Fruit fly (Drosophila melanogaster): ENCODE results near the gene CG17361.

Gene CG17361

DNA sequence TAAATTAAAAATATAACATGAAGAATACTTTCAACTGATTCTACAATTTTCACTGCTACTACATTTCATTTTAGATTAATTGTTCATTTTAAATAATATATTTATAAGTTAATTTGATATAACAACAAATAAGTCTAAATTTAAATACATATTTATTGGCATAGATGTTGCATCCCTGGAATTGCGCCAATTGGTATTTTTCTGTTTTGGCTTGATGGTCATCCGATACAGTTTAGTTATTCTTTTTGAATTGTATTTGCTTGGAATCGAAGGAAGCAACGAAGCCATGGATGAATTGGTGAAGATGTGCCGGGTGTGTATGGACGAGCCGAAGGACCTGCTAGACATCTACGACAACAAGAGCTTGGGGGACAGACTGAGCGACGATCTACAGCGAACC, at the start of gene CG17361:
TSS of gene CG17361 (plus strand) at position 200 of the 400 bp plus-strand sequence.
- TF ChIP-seq noc (tag; optimal IDR thresholded peaks at IDR 0.05): no peak

DNA sequence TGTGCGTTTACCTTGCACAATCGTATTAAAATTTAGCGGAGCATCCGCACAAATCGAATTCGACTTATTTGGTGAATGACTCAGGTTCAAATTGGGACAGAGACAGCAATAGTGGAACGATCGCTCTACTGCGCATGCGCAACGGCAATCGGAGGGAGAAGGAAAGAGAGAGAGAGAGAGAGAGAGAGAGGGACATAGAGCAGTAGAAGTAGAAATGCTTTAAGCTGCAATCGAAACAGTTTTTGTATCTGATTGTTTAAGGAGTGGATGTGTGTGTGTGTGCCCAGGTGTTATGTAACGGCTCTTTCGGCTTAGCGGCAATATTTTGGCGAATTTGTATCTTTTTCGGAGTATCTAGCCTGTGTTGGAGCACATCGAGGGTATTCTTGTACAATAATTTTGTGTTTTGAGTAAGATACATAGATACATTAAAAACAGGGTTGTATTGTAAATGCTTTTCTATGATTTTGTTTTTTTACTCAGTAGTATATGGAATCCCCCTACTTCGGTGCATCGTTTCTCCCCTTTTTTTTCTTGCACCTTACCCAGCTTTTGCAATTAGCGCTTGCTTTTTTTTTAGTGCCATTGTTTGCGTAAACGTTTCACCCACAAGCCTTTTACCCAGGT, 47.4 kb upstream of the CG17361 start:
- no peak for TF ChIP-seq noc (tag; optimal IDR thresholded peaks at IDR 0.05)

- TF ChIP-seq noc (tag; optimal IDR thresholded peaks at IDR 0.05): no peak
Observed at dm6 chr3L:13951564-13951963, 45.4 kb upstream of the CG17361 start.

dm6 chr3L:13952484-13953048, 44.4 kb upstream of the CG17361 start:
- TF ChIP-seq noc (tag; optimal IDR thresholded peaks at IDR 0.05): no peak

dm6 chr3L:13956667-13957066, 40.3 kb upstream of the CG17361 start:
- no peak for TF ChIP-seq noc (tag; optimal IDR thresholded peaks at IDR 0.05)

DNA sequence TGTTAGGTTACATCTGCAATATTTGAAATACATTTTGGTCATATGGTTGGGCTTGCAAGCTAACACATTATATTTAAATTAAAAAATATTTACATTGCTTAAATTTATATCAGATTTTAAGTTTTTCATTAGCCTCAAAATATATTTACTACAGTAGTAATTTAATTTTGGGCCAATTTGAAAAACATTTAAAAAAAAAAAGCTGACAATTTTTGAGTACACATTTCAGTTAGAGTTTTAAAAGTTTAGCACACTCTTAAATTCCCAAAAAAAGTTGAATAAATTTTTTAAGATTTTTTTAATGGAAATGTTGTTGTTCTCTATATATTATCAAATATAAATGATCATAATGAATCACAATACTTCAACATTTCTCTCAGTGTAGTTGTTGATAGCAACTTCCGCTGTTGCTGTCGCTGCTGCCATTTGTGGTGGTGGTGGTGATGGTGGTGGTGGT, 39.8 kb upstream of the CG17361 start:
- peak; percentile 54 for TF ChIP-seq noc (tag; optimal IDR thresholded peaks at IDR 0.05)

dm6 chr3L:13957789-13958188, 39.2 kb upstream of the CG17361 start:
- no peak for TF ChIP-seq noc (tag; optimal IDR thresholded peaks at IDR 0.05)

DNA sequence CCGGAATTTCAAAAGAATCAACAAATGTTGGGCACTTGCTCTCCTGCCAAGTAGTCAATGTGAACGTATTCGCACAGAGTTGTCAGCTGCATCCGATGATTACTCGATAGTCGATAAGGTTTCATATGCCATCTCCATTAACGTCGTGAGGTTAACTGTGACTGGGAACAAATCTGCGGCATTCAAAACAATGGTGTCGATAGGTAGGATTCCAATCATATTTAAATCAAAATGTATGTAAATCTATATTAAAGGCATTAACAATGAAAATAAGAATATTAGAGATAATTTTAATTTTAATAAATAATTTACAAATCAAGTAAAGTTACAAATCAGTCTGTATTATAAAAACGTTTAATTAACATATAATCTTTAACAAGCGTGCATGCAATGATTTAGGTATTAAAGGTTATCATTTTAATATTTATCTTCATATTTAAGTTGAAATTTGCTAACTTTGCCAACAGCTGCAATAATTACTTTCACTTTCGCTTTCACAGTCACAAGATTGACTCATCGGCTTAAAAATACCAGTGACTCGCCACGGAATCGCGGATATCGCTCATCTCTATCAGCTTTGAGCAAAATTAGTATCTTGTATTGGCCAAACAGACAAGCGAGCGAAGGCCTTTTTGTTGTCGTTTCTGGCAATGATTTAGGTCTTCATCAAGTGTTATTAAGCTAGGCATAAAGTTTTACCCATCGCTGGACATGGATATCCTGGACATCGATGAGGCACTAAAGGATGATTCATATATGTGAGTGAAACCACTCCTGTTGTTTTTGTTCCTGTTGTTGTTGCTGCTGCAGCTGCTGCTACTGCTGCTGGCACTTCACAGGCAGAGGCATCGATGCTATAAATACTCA, 32.1 kb upstream of the CG17361 start, which contains the start of the genes Meics, Nxf3 and ssp2:
TSS of gene Meics (minus strand) at position 68 of the 867 bp plus-strand sequence.
TSS of gene Nxf3 (plus strand) at position 569 of the 867 bp plus-strand sequence.
TSS of gene ssp2 (plus strand) at position 569 of the 867 bp plus-strand sequence.
- TF ChIP-seq noc (tag; optimal IDR thresholded peaks at IDR 0.05): no peak

DNA sequence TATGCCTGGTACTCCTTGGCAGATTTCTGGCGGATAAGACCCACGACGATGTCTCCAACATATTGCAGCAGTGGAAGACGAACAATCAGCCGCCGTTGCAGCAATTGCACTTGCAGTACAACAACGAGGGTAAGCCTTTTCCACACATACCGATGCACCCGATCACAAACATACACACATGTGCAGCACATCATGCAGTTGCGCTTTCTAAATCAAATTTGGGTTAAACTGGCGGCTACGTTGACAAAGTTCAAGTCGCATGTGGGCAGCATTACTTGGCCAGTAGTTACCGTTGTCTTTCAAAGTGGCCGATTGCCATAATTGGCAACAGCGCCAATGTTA, 31.5 kb upstream of the CG17361 start:
- no peak for TF ChIP-seq noc (tag; optimal IDR thresholded peaks at IDR 0.05)

dm6 chr3L:13973377-13974111, 23.4 kb upstream of the CG17361 start, which contains the start of the genes CG13738 and Hsc70-1:
CG13738 (minus strand) TSS chr3L:13973477.
Hsc70-1 (plus strand) TSS chr3L:13974061.
- no peak for TF ChIP-seq noc (tag; optimal IDR thresholded peaks at IDR 0.05)

dm6 chr3L:13982516-13982915, 14.5 kb upstream of the CG17361 start:
- no peak for TF ChIP-seq noc (tag; optimal IDR thresholded peaks at IDR 0.05)

- TF ChIP-seq noc (tag; optimal IDR thresholded peaks at IDR 0.05): no peak
Observed at dm6 chr3L:13986330-13986729, 10.7 kb upstream of the CG17361 start, which contains the start of gene CG17362. CG17362 (plus strand) TSS chr3L:13986620.

dm6 chr3L:13987578-13987977, 9.4 kb upstream of the CG17361 start, which contains the start of gene CG9040:
CG9040 (plus strand) TSS chr3L:13987878.
- no peak for TF ChIP-seq noc (tag; optimal IDR thresholded peaks at IDR 0.05)

- TF ChIP-seq noc (tag; optimal IDR thresholded peaks at IDR 0.05): no peak
Observed at dm6 chr3L:13991314-13991713, 5.7 kb upstream of the CG17361 start.

- TF ChIP-seq noc (tag; optimal IDR thresholded peaks at IDR 0.05): no peak
Observed at dm6 chr3L:13993233-13993741, 3.7 kb upstream of the CG17361 start, which contains the start of gene CG17364. CG17364 (minus strand) TSS chr3L:13993400.
